Worm (Caenorhabditis elegans) whole organism, L3 larva: ENCODE measurements around the gene ptr-8.

Experiments used
- elt-1 ChIP-seq: fragments of 150-350 bp; optimal IDR thresholded peaks from 2 replicates; lab custom pipeline; 2014; ENCODE audit warnings: missing biosample characterization, missing genetic modification characterization
- lin-15B ChIP-seq: fragments of 150-350 bp; optimal IDR thresholded peaks from 2 replicates; lab custom pipeline; 2014; ENCODE audit warnings: missing biosample characterization, missing genetic modification characterization

ce11 chrII:10910219-10910618 lies 21.1 kb downstream of the ptr-8 start, which contains the start of gene sra-11:
- TF ChIP-seq lin-15B (tag; lab: Kevin White, UChicago) (no peak), elt-1 (tag; lab: Kevin White, UChicago) (no peak)
